Fruit fly (Drosophila melanogaster) whole organism, embryonic: ENCODE data around the gene me31B.
A peak's percentile ranks its signal among the peaks of the same experiment; 100 is the strongest.

ENCODE experiments used
- B-H2 ChIP-seq: fragments of 200-800 bp; sonication (Bioruptor generic); optimal IDR thresholded peaks from 2 replicates; lab custom pipeline; 2018; ENCODE audit warnings: missing biosample characterization, mild to moderate bottlenecking, missing genetic modification characterization
- CG10959 ChIP-seq: fragments of 200-800 bp; sonication (Bioruptor generic); IDR thresholded peaks from 2 replicates; pipeline ENCODE4 v1.3.6; 2022; ENCODE audit warnings: missing biosample characterization, missing genetic modification characterization
- CG12299 ChIP-seq: fragments of 200-800 bp; sonication (Bioruptor generic); optimal IDR thresholded peaks from 2 replicates; lab custom pipeline; 2018; ENCODE audit warnings: missing biosample characterization, mild to moderate bottlenecking, missing genetic modification characterization
- CG12659 ChIP-seq: fragments of 200-800 bp; sonication (Bioruptor generic); optimal IDR thresholded peaks from 3 replicates; lab custom pipeline; 2017; ENCODE audit warnings: mild to moderate bottlenecking, missing biosample characterization, missing genetic modification reagents, missing genetic modification characterization
- CG13287 ChIP-seq: fragments of 200-800 bp; sonication (Bioruptor generic); IDR thresholded peaks from 2 replicates; pipeline ENCODE4 v1.3.6; 2022; ENCODE audit warnings: missing biosample characterization, missing genetic modification characterization; ENCODE audit not compliant: partially characterized antibody
- CG14860 ChIP-seq: fragments of 200-800 bp; sonication (Bioruptor generic); IDR thresholded peaks from 3 replicates; pipeline ENCODE4 v1.3.6; 2022; ENCODE audit warnings: missing biosample characterization, missing genetic modification characterization; ENCODE audit not compliant: partially characterized antibody
- CG14965 ChIP-seq: fragments of 200-800 bp; sonication (Bioruptor generic); optimal IDR thresholded peaks from 2 replicates; lab custom pipeline; 2016; ENCODE audit warnings: missing biosample characterization, missing genetic modification characterization, borderline replicate concordance
- CG1529 ChIP-seq: fragments of 200-800 bp; sonication (Bioruptor generic); optimal IDR thresholded peaks from 3 replicates; lab custom pipeline; 2018; ENCODE audit warnings: missing biosample characterization, missing genetic modification characterization
- CG1603 ChIP-seq: fragments of 200-800 bp; sonication (Bioruptor generic); optimal IDR thresholded peaks from 2 replicates; lab custom pipeline; 2019; ENCODE audit warnings: missing biosample characterization, mild to moderate bottlenecking, missing genetic modification characterization, moderate library complexity
- CG17829 ChIP-seq: fragments of 200-800 bp; optimal IDR thresholded peaks from 2 replicates; lab custom pipeline; 2019; ENCODE audit warnings: missing biosample characterization, mild to moderate bottlenecking, missing genetic modification characterization, moderate library complexity
- CG1792 ChIP-seq: fragments of 200-800 bp; sonication (Bioruptor generic); optimal IDR thresholded peaks from 2 replicates; lab custom pipeline; 2016; ENCODE audit warnings: missing biosample characterization, missing genetic modification characterization
- CG2116 ChIP-seq: fragments of 200-800 bp; sonication (Bioruptor generic); optimal IDR thresholded peaks from 3 replicates; lab custom pipeline; 2018; ENCODE audit warnings: missing biosample characterization, mild to moderate bottlenecking, missing genetic modification characterization
- CG2120 ChIP-seq: fragments of 200-800 bp; sonication (Bioruptor generic); optimal IDR thresholded peaks from 3 replicates; lab custom pipeline; 2016; ENCODE audit warnings: missing biosample characterization, missing genetic modification characterization
- CG2129 ChIP-seq: fragments of 200-800 bp; sonication (Bioruptor generic); IDR thresholded peaks from 2 replicates; pipeline ENCODE4 v1.3.6; 2022; ENCODE audit warnings: missing biosample characterization, missing genetic modification characterization; ENCODE audit not compliant: partially characterized antibody
- CG2712 ChIP-seq: fragments of 200-800 bp; optimal IDR thresholded peaks from 3 replicates; lab custom pipeline; 2019; ENCODE audit warnings: missing biosample characterization, mild to moderate bottlenecking, missing genetic modification characterization, moderate library complexity
- CG3995 ChIP-seq: fragments of 200-800 bp; sonication (Bioruptor generic); optimal IDR thresholded peaks from 3 replicates; lab custom pipeline; 2016; ENCODE audit warnings: missing biosample characterization, missing genetic modification characterization
- CG42726 ChIP-seq: fragments of 200-800 bp; sonication (Bioruptor generic); IDR thresholded peaks from 2 replicates; pipeline ENCODE4 v1.3.6; 2022; ENCODE audit warnings: missing biosample characterization, missing genetic modification characterization; ENCODE audit not compliant: partially characterized antibody
- CG6791 ChIP-seq: fragments of 200-800 bp; sonication (Bioruptor generic); IDR thresholded peaks from 3 replicates; pipeline ENCODE4 v1.3.6; 2022; ENCODE audit warnings: missing biosample characterization, missing genetic modification characterization; ENCODE audit not compliant: partially characterized antibody
- CG7357 ChIP-seq: fragments of 200-800 bp; sonication (Bioruptor generic); IDR thresholded peaks from 3 replicates; pipeline ENCODE4 v1.3.6; 2022; ENCODE audit warnings: missing biosample characterization, missing genetic modification characterization
- CG7556 ChIP-seq: fragments of 200-800 bp; sonication (Bioruptor generic); optimal IDR thresholded peaks from 2 replicates; lab custom pipeline; 2017; ENCODE audit warnings: missing biosample characterization, mild to moderate bottlenecking, missing genetic modification characterization
- CG8924 ChIP-seq: fragments of 200-800 bp; optimal IDR thresholded peaks from 3 replicates; lab custom pipeline; 2019; ENCODE audit warnings: missing biosample characterization, mild to moderate bottlenecking, missing genetic modification characterization, moderate library complexity
- Doc3 ChIP-seq: fragments of 200-800 bp; sonication (Bioruptor generic); IDR thresholded peaks from 3 replicates; pipeline ENCODE4 v1.3.6; 2022; ENCODE audit warnings: missing biosample characterization, missing genetic modification characterization; ENCODE audit not compliant: partially characterized antibody
- Dref ChIP-seq: fragments of 200-800 bp; sonication (Bioruptor generic); IDR thresholded peaks from 2 replicates; pipeline ENCODE4 v1.3.6; 2022; ENCODE audit warnings: missing biosample characterization, missing genetic modification characterization
- Fer3 ChIP-seq: fragments of 200-800 bp; sonication (Bioruptor generic); optimal IDR thresholded peaks from 2 replicates; lab custom pipeline; 2018; ENCODE audit warnings: missing biosample characterization, mild to moderate bottlenecking, missing genetic modification characterization, moderate library complexity
- HLH4C ChIP-seq: fragments of 200-800 bp; sonication (Bioruptor generic); IDR thresholded peaks from 3 replicates; pipeline ENCODE4 v1.3.6; 2022; ENCODE audit warnings: missing biosample characterization, missing genetic modification characterization; ENCODE audit not compliant: partially characterized antibody
- Lpt ChIP-seq: fragments of >200 bp; optimal IDR thresholded peaks from 2 replicates; lab custom pipeline; 2018; ENCODE audit warnings: missing biosample characterization, missing genetic modification characterization
- Mes4 ChIP-seq: fragments of 200-800 bp; sonication (Bioruptor generic); optimal IDR thresholded peaks from 2 replicates; lab custom pipeline; 2016; ENCODE audit warnings: missing biosample characterization, missing genetic modification characterization
- Opbp ChIP-seq: fragments of 200-800 bp; sonication (Bioruptor generic); IDR thresholded peaks from 3 replicates; pipeline ENCODE4 v1.3.6; 2022; ENCODE audit warnings: missing biosample characterization, missing genetic modification characterization; ENCODE audit not compliant: partially characterized antibody
- Rfx ChIP-seq: fragments of 200-800 bp; sonication (Bioruptor generic); IDR thresholded peaks from 2 replicates; pipeline ENCODE4 v1.3.6; 2022; ENCODE audit warnings: missing biosample characterization, missing genetic modification characterization
- Scr ChIP-seq: fragments of 200-800 bp; sonication (Bioruptor generic); IDR thresholded peaks from 2 replicates; pipeline ENCODE4 v1.3.6; 2022; ENCODE audit warnings: missing biosample characterization, missing genetic modification characterization; ENCODE audit not compliant: partially characterized antibody
- Sry-δ ChIP-seq: fragments of 200-800 bp; sonication (Bioruptor generic); optimal IDR thresholded peaks from 2 replicates; lab custom pipeline; 2016; ENCODE audit warnings: missing biosample characterization, missing genetic modification characterization
- abd-A ChIP-seq: fragments of 200-800 bp; sonication (Bioruptor generic); optimal IDR thresholded peaks from 3 replicates; lab custom pipeline; 2019; ENCODE audit warnings: missing biosample characterization, mild to moderate bottlenecking, missing genetic modification characterization, moderate library complexity
- amos ChIP-seq: fragments of 200-800 bp; sonication (Bioruptor generic); IDR thresholded peaks from 2 replicates; pipeline ENCODE4 v1.3.6; 2022; ENCODE audit warnings: missing biosample characterization, missing genetic modification characterization; ENCODE audit not compliant: partially characterized antibody
- ato ChIP-seq: fragments of 200-800 bp; sonication (Bioruptor generic); IDR thresholded peaks from 2 replicates; pipeline ENCODE4 v1.3.6; 2022; ENCODE audit warnings: missing biosample characterization, missing genetic modification characterization; ENCODE audit not compliant: partially characterized antibody
- cato ChIP-seq: fragments of 200-800 bp; sonication (Bioruptor generic); optimal IDR thresholded peaks from 2 replicates; lab custom pipeline; 2016; ENCODE audit warnings: missing biosample characterization, missing genetic modification characterization, borderline replicate concordance
- hbn ChIP-seq: fragments of 200-800 bp; sonication (Bioruptor generic); IDR thresholded peaks from 2 replicates; pipeline ENCODE4 v1.3.6; 2022; ENCODE audit warnings: missing biosample characterization, missing genetic modification characterization; ENCODE audit not compliant: partially characterized antibody
- inv ChIP-seq: fragments of 200-800 bp; sonication (Bioruptor generic); IDR thresholded peaks from 2 replicates; pipeline ENCODE4 v1.3.6; 2022; ENCODE audit warnings: missing biosample characterization, missing genetic modification characterization; ENCODE audit not compliant: partially characterized antibody
- luna ChIP-seq: fragments of 200-800 bp; sonication (Bioruptor generic); optimal IDR thresholded peaks from 2 replicates; lab custom pipeline; 2016; ENCODE audit warnings: missing biosample characterization, missing genetic modification characterization
- mld ChIP-seq: fragments of 200-800 bp; sonication (Bioruptor generic); IDR thresholded peaks from 3 replicates; pipeline ENCODE4 v1.3.6; 2022; ENCODE audit warnings: missing biosample characterization, missing genetic modification characterization; ENCODE audit not compliant: partially characterized antibody
- pfk ChIP-seq: fragments of 200-800 bp; sonication (Bioruptor generic); optimal IDR thresholded peaks from 2 replicates; lab custom pipeline; 2018; ENCODE audit warnings: missing biosample characterization, mild to moderate bottlenecking, missing genetic modification characterization, moderate library complexity
- pros ChIP-seq: fragments of 200-800 bp; sonication (Bioruptor generic); optimal IDR thresholded peaks from 3 replicates; lab custom pipeline; 2019; ENCODE audit warnings: missing biosample characterization, mild to moderate bottlenecking, missing genetic modification characterization, moderate library complexity
- row ChIP-seq: fragments of 200-800 bp; sonication (Bioruptor generic); IDR thresholded peaks from 3 replicates; pipeline ENCODE4 v1.3.6; 2022; ENCODE audit warnings: missing biosample characterization, missing genetic modification characterization
- sob ChIP-seq: fragments of 200-800 bp; sonication (Bioruptor generic); IDR thresholded peaks from 2 replicates; pipeline ENCODE4 v1.3.6; 2022; ENCODE audit warnings: missing biosample characterization, missing genetic modification characterization
- ssp ChIP-seq: fragments of 200-800 bp; sonication (Bioruptor generic); IDR thresholded peaks from 2 replicates; pipeline ENCODE4 v1.3.6; 2022; ENCODE audit warnings: missing biosample characterization, missing genetic modification characterization
- stwl ChIP-seq: fragments of 200-800 bp; sonication (Bioruptor generic); optimal IDR thresholded peaks from 3 replicates; lab custom pipeline; 2018; ENCODE audit warnings: missing biosample characterization, mild to moderate bottlenecking, missing genetic modification characterization, moderate library complexity
- tap ChIP-seq: fragments of 200-800 bp; optimal IDR thresholded peaks from 3 replicates; lab custom pipeline; 2019; ENCODE audit warnings: missing biosample characterization, mild to moderate bottlenecking, missing genetic modification characterization, moderate library complexity
- tna ChIP-seq: fragments of 200-800 bp; sonication (Bioruptor generic); IDR thresholded peaks from 2 replicates; pipeline ENCODE4 v1.3.6; 2022; ENCODE audit warnings: missing biosample characterization, missing genetic modification characterization; ENCODE audit not compliant: partially characterized antibody
- trem ChIP-seq: fragments of 200-800 bp; optimal IDR thresholded peaks from 3 replicates; lab custom pipeline; 2019; ENCODE audit warnings: missing biosample characterization, mild to moderate bottlenecking, missing genetic modification characterization, moderate library complexity
- vnd ChIP-seq: fragments of 200-800 bp; sonication (Bioruptor generic); IDR thresholded peaks from 3 replicates; pipeline ENCODE4 v1.3.6; 2022; ENCODE audit warnings: missing biosample characterization, missing genetic modification characterization; ENCODE audit not compliant: partially characterized antibody

The me31B gene

dm6 chr2L:10277362-10277761, 38.2 kb downstream of the me31B start (continued):
- TF ChIP-seq CG14860 (GFP tag; lab: Robert Waterston, UW) (peak; percentile 85), CG2712 (tag; lab: Kevin White, UChicago) (peak; percentile 32), row (GFP tag; lab: Robert Waterston, UW) (peak; percentile 84), B-H2 (GFP tag; lab: Kevin White, UChicago) (peak; percentile 9), CG3995 (peak; percentile 90), hbn (GFP tag; lab: Robert Waterston, UW) (peak; percentile 61; the same call in 1 of the 2 replicates), CG14965 (GFP tag; lab: Kevin White, UChicago) (no peak), pfk (GFP tag; lab: Kevin White, UChicago) (peak; percentile 91), ato (GFP tag; lab: Robert Waterston, UW) (peak; percentile 92), cato (GFP tag; lab: Kevin White, UChicago) (no peak), CG12659 (peak; percentile 70), pros (GFP tag; lab: Kevin White, UChicago) (no peak), amos (GFP tag; lab: Robert Waterston, UW) (peak; percentile 96), sob (GFP tag; lab: Robert Waterston, UW) (no peak), CG6791 (GFP tag; lab: Robert Waterston, UW) (peak; percentile 92), Rfx (GFP tag; lab: Robert Waterston, UW) (peak; percentile 48; the same call in 1 of the 2 replicates), Dref (peak; percentile 95), Fer3 (tag; lab: Kevin White, UChicago) (no peak), abd-A (tag; lab: Kevin White, UChicago) (no peak), CG1792 (GFP tag; lab: Kevin White, UChicago) (no peak), CG1603 (peak; percentile 90), trem (tag; lab: Kevin White, UChicago) (peak; percentile 66), stwl (tag; lab: Kevin White, UChicago) (peak; percentile 59), CG2116 (GFP tag; lab: Kevin White, UChicago) (peak; percentile 42), CG2129 (GFP tag; lab: Robert Waterston, UW) (peak; percentile 64; the same call in 1 of the 2 replicates), CG10959 (GFP tag; lab: Robert Waterston, UW) (no peak), vnd (GFP tag; lab: Robert Waterston, UW) (peak; percentile 88), mld (GFP tag; lab: Robert Waterston, UW) (peak; percentile 90), inv (GFP tag; lab: Robert Waterston, UW) (peak; percentile 93), CG8924 (tag; lab: Kevin White, UChicago) (peak; percentile 63), CG7357 (GFP tag; lab: Robert Waterston, UW) (peak; percentile 93), CG2120 (GFP tag; lab: Kevin White, UChicago) (no peak), ssp (GFP tag; lab: Robert Waterston, UW) (peak; percentile 82), CG13287 (GFP tag; lab: Robert Waterston, UW) (peak; percentile 85), Lpt (no peak), CG12299 (tag; lab: Kevin White, UChicago) (peak; percentile 38), tna (peak; percentile 89), Opbp (GFP tag; lab: Robert Waterston, UW) (peak; percentile 96), CG17829 (tag; lab: Kevin White, UChicago) (no peak), Mes4 (GFP tag; lab: Kevin White, UChicago) (no peak), CG42726 (GFP tag; lab: Robert Waterston, UW) (peak; percentile 97), HLH4C (GFP tag; lab: Robert Waterston, UW) (peak; percentile 87), tap (tag; lab: Kevin White, UChicago) (no peak), Scr (GFP tag; lab: Robert Waterston, UW) (peak; percentile 89), CG1529 (GFP tag; lab: Kevin White, UChicago) (no peak), Doc3 (GFP tag; lab: Robert Waterston, UW) (peak; percentile 68), luna (GFP tag; lab: Kevin White, UChicago) (no peak), Sry-δ (GFP tag; lab: Kevin White, UChicago) (peak; percentile 87), CG7556 (GFP tag; lab: Kevin White, UChicago) (no peak)
